Worm (Caenorhabditis elegans) whole organism, dauer: ENCODE results near the gene Y41D4A.6.

Experiments
- unc-62 ChIP-seq: sonication (generic microtip); optimal IDR thresholded peaks from 2 replicates; lab custom pipeline; 2017; ENCODE audit warnings: missing biosample characterization, missing genetic modification reagents, missing genetic modification characterization

Gene Y41D4A.6

ce11 chrIV:1745453-1746051, at the start of gene Y41D4A.6, which contains the start of gene Y41D4A.4:
Gene Y41D4A.6 (minus strand): TSS chrIV:1745503.
Gene Y41D4A.4 (plus strand): TSS chrIV:1746001.
- no peak for TF ChIP-seq unc-62

ce11 chrIV:1791775-1792174, 46.5 kb upstream of the Y41D4A.6 start:
- TF ChIP-seq unc-62: no peak

ce11 chrIV:1790677-1791076, 45.4 kb upstream of the Y41D4A.6 start:
- no peak for TF ChIP-seq unc-62

- TF ChIP-seq unc-62: no peak
Observed at ce11 chrIV:1785156-1785555, 39.9 kb upstream of the Y41D4A.6 start.

- TF ChIP-seq unc-62: no peak
Observed at ce11 chrIV:1781559-1781958, 36.3 kb upstream of the Y41D4A.6 start, which contains the start of gene frpr-19. Gene frpr-19 (minus strand): TSS chrIV:1781659.

- no peak for TF ChIP-seq unc-62
Observed at ce11 chrIV:1771843-1772242, 26.5 kb upstream of the Y41D4A.6 start, which contains the start of gene Y41D4A.1. Gene Y41D4A.1 (plus strand): TSS chrIV:1772143.

- TF ChIP-seq unc-62: no peak
Observed at ce11 chrIV:1769074-1769473, 23.8 kb upstream of the Y41D4A.6 start.

ce11 chrIV:1768288-1768687, 23.0 kb upstream of the Y41D4A.6 start, which contains the start of gene col-108:
Gene col-108 (plus strand): TSS chrIV:1768588.
- TF ChIP-seq unc-62: no peak

ce11 chrIV:1765954-1766353, 20.7 kb upstream of the Y41D4A.6 start:
- TF ChIP-seq unc-62: no peak

- TF ChIP-seq unc-62: no peak
Observed at ce11 chrIV:1763452-1763851, 18.1 kb upstream of the Y41D4A.6 start.

- no peak for TF ChIP-seq unc-62
Observed at ce11 chrIV:1761553-1761952, 16.2 kb upstream of the Y41D4A.6 start, which contains the start of gene Y41D4A.7. Gene Y41D4A.7 (minus strand): TSS chrIV:1761570.

- no peak for TF ChIP-seq unc-62
Observed at ce11 chrIV:1758595-1758994, 13.3 kb upstream of the Y41D4A.6 start.

- TF ChIP-seq unc-62: no peak
Observed at ce11 chrIV:1753481-1753880, 8.2 kb upstream of the Y41D4A.6 start, which contains the start of gene Y41D4A.3. Gene Y41D4A.3 (plus strand): TSS chrIV:1753781.

- TF ChIP-seq unc-62: no peak
Observed at ce11 chrIV:1752480-1752879, 7.2 kb upstream of the Y41D4A.6 start.

ce11 chrIV:1751243-1751642, 5.9 kb upstream of the Y41D4A.6 start:
- no peak for TF ChIP-seq unc-62

ce11 chrIV:1740105-1741023, 4.9 kb downstream of the Y41D4A.6 start, which contains the start of gene ptpn-22:
Gene ptpn-22 (minus strand): TSS chrIV:1740262.
- no peak for TF ChIP-seq unc-62

- no peak for TF ChIP-seq unc-62
Observed at ce11 chrIV:1739366-1740104, 5.8 kb downstream of the Y41D4A.6 start.
